Worm (Caenorhabditis elegans): ENCODE data around the gene C33C12.4.

ce11 chrII:2186730-2187129, 20.5 kb upstream of the C33C12.4 start:
- TF ChIP-seq elt-3 (tag; optimal IDR thresholded peaks at IDR 0.05) (no peak), lsy-2 (tag; optimal IDR thresholded peaks at IDR 0.05) (peak in 1 of 2 experiments; percentile 30), egl-27 (tag; optimal IDR thresholded peaks at IDR 0.05) (no peak), tbx-2 (tag; optimal IDR thresholded peaks at IDR 0.05) (no peak), ama-1 (optimal IDR thresholded peaks at IDR 0.05) (no peak), nhr-11 (tag; optimal IDR thresholded peaks at IDR 0.05) (no peak), fkh-4 (tag; optimal IDR thresholded peaks at IDR 0.05; ENCODE audit: borderline replicate concordance) (no peak), nhr-76 (tag; optimal IDR thresholded peaks at IDR 0.05) (no peak), fkh-8 (tag; optimal IDR thresholded peaks at IDR 0.05) (no peak), skn-1 (tag; optimal IDR thresholded peaks at IDR 0.05) (no peak), unc-62 (GFP tag; optimal IDR thresholded peaks at IDR 0.05) (no peak), fos-1 (tag; optimal IDR thresholded peaks at IDR 0.05) (no peak)
